Fruit fly (Drosophila melanogaster): ENCODE measurements around the gene Sar1.

dm6 chr3R:22396238-22396772 lies 39.8 kb downstream of the Sar1 start:
- TF ChIP-seq cic (GFP tag; optimal IDR thresholded peaks at IDR 0.05) (no peak), Crg-1 (GFP tag; optimal IDR thresholded peaks at IDR 0.05) (no peak), kay (GFP tag; ENCODE audit: borderline replicate concordance) (no peak), CG14711 (tag; optimal IDR thresholded peaks at IDR 0.05) (no peak), CG7101 (tag; optimal IDR thresholded peaks at IDR 0.05) (no peak), pad (GFP tag; optimal IDR thresholded peaks at IDR 0.05) (no peak), bab1 (GFP tag; optimal IDR thresholded peaks at IDR 0.05) (no peak), CG1620 (GFP tag; optimal IDR thresholded peaks at IDR 0.05) (no peak), cnc (optimal IDR thresholded peaks at IDR 0.05) (no peak), Clk (GFP tag; optimal IDR thresholded peaks at IDR 0.05) (no peak), CG11617 (GFP tag; optimal IDR thresholded peaks at IDR 0.05) (no peak), CG7045 (GFP tag; optimal IDR thresholded peaks at IDR 0.05) (no peak), Mnt (GFP tag; optimal IDR thresholded peaks at IDR 0.05) (no peak), toe (GFP tag; optimal IDR thresholded peaks at IDR 0.05) (no peak)
